Fruit fly (Drosophila melanogaster) whole organism, embryonic: ENCODE measurements around the gene CG31161.

Experiments
- B-H1 ChIP-seq: fragments of 200-800 bp; sonication (Bioruptor generic); IDR thresholded peaks from 3 replicates; pipeline ENCODE4 v1.3.6; 2022; ENCODE audit warnings: missing biosample characterization, missing genetic modification characterization
- Bdp1 ChIP-seq: fragments of 200-800 bp; sonication (Bioruptor generic); optimal IDR thresholded peaks from 3 replicates; lab custom pipeline; 2016; ENCODE audit warnings: missing biosample characterization, missing genetic modification characterization
- C15 ChIP-seq: fragments of 200-800 bp; sonication (Bioruptor generic); IDR thresholded peaks from 3 replicates; pipeline ENCODE4 v1.3.6; 2022; ENCODE audit warnings: missing biosample characterization, missing genetic modification characterization
- CG10366 ChIP-seq: fragments of 200-800 bp; sonication (Bioruptor generic); IDR thresholded peaks from 2 replicates; pipeline ENCODE4 v1.3.6; 2022; ENCODE audit warnings: missing biosample characterization, missing genetic modification characterization
- CG11695 ChIP-seq: fragments of 200-800 bp; sonication (Bioruptor generic); IDR thresholded peaks from 3 replicates; pipeline ENCODE4 v1.3.6; 2022; ENCODE audit warnings: missing biosample characterization, missing genetic modification characterization
- CG11696 ChIP-seq: fragments of 200-800 bp; sonication (Bioruptor generic); IDR thresholded peaks from 2 replicates; pipeline ENCODE4 v1.3.6; 2022; ENCODE audit warnings: missing biosample characterization, missing genetic modification characterization
- CG12071 ChIP-seq: fragments of 200-800 bp; sonication (Bioruptor generic); optimal IDR thresholded peaks from 3 replicates; lab custom pipeline; 2018; ENCODE audit warnings: missing biosample characterization, mild to moderate bottlenecking, missing genetic modification characterization
- CG13775 ChIP-seq: fragments of 200-800 bp; sonication (Bioruptor generic); optimal IDR thresholded peaks from 3 replicates; lab custom pipeline; 2017; ENCODE audit warnings: missing biosample characterization, mild to moderate bottlenecking, missing genetic modification characterization
- CG13894 ChIP-seq: fragments of 200-800 bp; sonication (Bioruptor generic); optimal IDR thresholded peaks from 3 replicates; lab custom pipeline; 2018; ENCODE audit warnings: missing biosample characterization, mild to moderate bottlenecking, missing genetic modification characterization, moderate library complexity
- CG1529 ChIP-seq: fragments of 200-800 bp; sonication (Bioruptor generic); optimal IDR thresholded peaks from 3 replicates; lab custom pipeline; 2018; ENCODE audit warnings: missing biosample characterization, missing genetic modification characterization
- CG1603 ChIP-seq: fragments of 200-800 bp; sonication (Bioruptor generic); optimal IDR thresholded peaks from 2 replicates; lab custom pipeline; 2019; ENCODE audit warnings: missing biosample characterization, mild to moderate bottlenecking, missing genetic modification characterization, moderate library complexity
- CG16815 ChIP-seq: fragments of 200-800 bp; sonication (Bioruptor generic); optimal IDR thresholded peaks from 3 replicates; lab custom pipeline; 2017; ENCODE audit warnings: missing biosample characterization, mild to moderate bottlenecking, missing genetic modification characterization
- CG17186 ChIP-seq: fragments of 200-800 bp; sonication (Bioruptor generic); optimal IDR thresholded peaks from 3 replicates; lab custom pipeline; 2017; ENCODE audit warnings: missing biosample characterization, missing genetic modification reagents, missing genetic modification characterization
- CG17385 ChIP-seq: fragments of 200-800 bp; sonication (Bioruptor generic); optimal IDR thresholded peaks from 3 replicates; lab custom pipeline; 2018; ENCODE audit warnings: missing biosample characterization, mild to moderate bottlenecking, missing genetic modification characterization
- CG17829 ChIP-seq: fragments of 200-800 bp; optimal IDR thresholded peaks from 2 replicates; lab custom pipeline; 2019; ENCODE audit warnings: missing biosample characterization, mild to moderate bottlenecking, missing genetic modification characterization, moderate library complexity
- CG34422 ChIP-seq: fragments of 200-800 bp; sonication (Bioruptor generic); IDR thresholded peaks from 3 replicates; pipeline ENCODE4 v1.3.6; 2022; ENCODE audit warnings: missing biosample characterization, missing genetic modification characterization
- CG3847 ChIP-seq: fragments of 200-800 bp; sonication (Bioruptor generic); IDR thresholded peaks from 2 replicates; pipeline ENCODE4 v1.3.6; 2022; ENCODE audit warnings: missing biosample characterization, missing genetic modification characterization
- CG4730 ChIP-seq: fragments of 200-800 bp; sonication (Bioruptor generic); IDR thresholded peaks from 2 replicates; pipeline ENCODE4 v1.3.6; 2022; ENCODE audit warnings: missing biosample characterization, missing genetic modification characterization
- CG6654 ChIP-seq: fragments of 200-800 bp; sonication (Bioruptor generic); optimal IDR thresholded peaks from 2 replicates; lab custom pipeline; 2017; ENCODE audit warnings: missing biosample characterization, mild to moderate bottlenecking, missing genetic modification characterization
- CG7372 ChIP-seq: fragments of 200-800 bp; sonication (Bioruptor generic); IDR thresholded peaks from 2 replicates; pipeline ENCODE4 v1.3.6; 2022; ENCODE audit warnings: missing biosample characterization, missing genetic modification characterization
- CG7556 ChIP-seq: fragments of 200-800 bp; sonication (Bioruptor generic); optimal IDR thresholded peaks from 2 replicates; lab custom pipeline; 2017; ENCODE audit warnings: missing biosample characterization, mild to moderate bottlenecking, missing genetic modification characterization
- CG7839 ChIP-seq: fragments of 200-800 bp; sonication (Bioruptor generic); optimal IDR thresholded peaks from 3 replicates; lab custom pipeline; 2018; ENCODE audit warnings: missing biosample characterization, mild to moderate bottlenecking, missing genetic modification characterization, moderate library complexity
- Dip2 ChIP-seq: fragments of 200-800 bp; sonication (Bioruptor generic); IDR thresholded peaks from 2 replicates; pipeline ENCODE4 v1.3.6; 2022; ENCODE audit warnings: missing biosample characterization, missing genetic modification characterization
- Gug ChIP-seq: fragments of 200-800 bp; sonication (Bioruptor generic); IDR thresholded peaks from 4 replicates; pipeline ENCODE4 v1.3.6; 2022; ENCODE audit warnings: missing biosample characterization, missing genetic modification characterization
- Lpt ChIP-seq: fragments of >200 bp; optimal IDR thresholded peaks from 2 replicates; lab custom pipeline; 2018; ENCODE audit warnings: missing biosample characterization, missing genetic modification characterization
- MBD-R2 ChIP-seq: fragments of 200-800 bp; sonication (Bioruptor generic); IDR thresholded peaks from 2 replicates; pipeline ENCODE4 v1.3.6; 2022; ENCODE audit warnings: missing biosample characterization, missing genetic modification characterization
- Nf-YB ChIP-seq: fragments of 200-800 bp; sonication (Bioruptor generic); optimal IDR thresholded peaks from 3 replicates; lab custom pipeline; 2019; ENCODE audit warnings: missing biosample characterization, mild to moderate bottlenecking, missing genetic modification characterization, moderate library complexity
- Ssrp ChIP-seq: fragments of 200-800 bp; sonication (Bioruptor generic); optimal IDR thresholded peaks from 2 replicates; lab custom pipeline; 2018; ENCODE audit warnings: missing biosample characterization, mild to moderate bottlenecking, missing genetic modification characterization, moderate library complexity
- Usf ChIP-seq: fragments of 200-800 bp; sonication (Bioruptor generic); optimal IDR thresholded peaks from 2 replicates; lab custom pipeline; 2017; ENCODE audit warnings: missing genotype, missing biosample characterization, missing genetic modification characterization
- YL-1 ChIP-seq: fragments of 200-800 bp; sonication (Bioruptor generic); optimal IDR thresholded peaks from 3 replicates; lab custom pipeline; 2017; ENCODE audit warnings: missing biosample characterization, mild to moderate bottlenecking, missing genetic modification characterization
- ara ChIP-seq: fragments of 200-800 bp; sonication (Bioruptor generic); IDR thresholded peaks from 2 replicates; pipeline ENCODE4 v1.3.6; 2022; ENCODE audit warnings: missing biosample characterization, missing genetic modification characterization
- btn ChIP-seq: fragments of 200-800 bp; sonication (Bioruptor generic); optimal IDR thresholded peaks from 2 replicates; lab custom pipeline; 2016; ENCODE audit warnings: missing biosample characterization, missing genetic modification characterization
- corto ChIP-seq: fragments of 200-800 bp; sonication (Bioruptor generic); optimal IDR thresholded peaks from 2 replicates; lab custom pipeline; 2016; ENCODE audit warnings: missing biosample characterization, mild to moderate bottlenecking, missing genetic modification characterization, moderate library complexity
- crol ChIP-seq: fragments of 200-800 bp; sonication (Bioruptor generic); IDR thresholded peaks from 2 replicates; pipeline ENCODE4 v1.3.6; 2022; ENCODE audit warnings: missing biosample characterization, missing genetic modification characterization
- dysf ChIP-seq: fragments of 200-800 bp; sonication (Bioruptor generic); IDR thresholded peaks from 3 replicates; pipeline ENCODE4 v1.3.6; 2022; ENCODE audit warnings: missing biosample characterization, missing genetic modification characterization
- en ChIP-seq: fragments of 200-800 bp; sonication (Bioruptor generic); optimal IDR thresholded peaks from 2 replicates; lab custom pipeline; 2016; ENCODE audit warnings: missing biosample characterization, missing genetic modification characterization
- gfzf ChIP-seq: fragments of 200-800 bp; sonication (Bioruptor generic); optimal IDR thresholded peaks from 2 replicates; lab custom pipeline; 2016; ENCODE audit warnings: missing biosample characterization, mild to moderate bottlenecking, missing genetic modification characterization, moderate library complexity
- gt ChIP-seq: fragments of 200-800 bp; sonication (Bioruptor generic); IDR thresholded peaks from 2 replicates; pipeline ENCODE4 v1.3.6; 2022; ENCODE audit warnings: missing biosample characterization, missing genetic modification characterization
- h ChIP-seq: fragments of >200 bp; optimal IDR thresholded peaks from 2 replicates; lab custom pipeline; 2017
- lilli ChIP-seq: fragments of 200-800 bp; sonication (Bioruptor generic); optimal IDR thresholded peaks from 3 replicates; lab custom pipeline; 2016; ENCODE audit warnings: missing biosample characterization, missing genetic modification characterization
- lov ChIP-seq, 2 experiments: fragments of 200-800 bp in 1 of 2; fragments of >200 bp in 1 of 2; sonication (Bioruptor generic) in 1 of 2; IDR thresholded peaks in 1 of 2; optimal IDR thresholded peaks in 1 of 2; 2 replicates in 1 of 2; 3 replicates in 1 of 2; pipeline versions ENCODE4 v1.3.6 to Lab custom; 2017 to 2022; ENCODE audit warnings: missing biosample characterization in 1 of 2, missing genetic modification characterization in 1 of 2
- mam ChIP-seq: fragments of 200-800 bp; sonication (Bioruptor generic); optimal IDR thresholded peaks from 3 replicates; lab custom pipeline; 2016; ENCODE audit warnings: missing biosample characterization, missing genetic modification characterization
- mld ChIP-seq: fragments of 200-800 bp; sonication (Bioruptor generic); IDR thresholded peaks from 3 replicates; pipeline ENCODE4 v1.3.6; 2022; ENCODE audit warnings: missing biosample characterization, missing genetic modification characterization; ENCODE audit not compliant: partially characterized antibody
- run ChIP-seq: fragments of 200-800 bp; sonication (Bioruptor generic); optimal IDR thresholded peaks from 3 replicates; lab custom pipeline; 2018; ENCODE audit warnings: missing biosample characterization, mild to moderate bottlenecking, missing genetic modification characterization
- schlank ChIP-seq: fragments of 200-800 bp; sonication (Bioruptor generic); optimal IDR thresholded peaks from 2 replicates; lab custom pipeline; 2018; ENCODE audit warnings: missing biosample characterization, mild to moderate bottlenecking, missing genetic modification characterization
- slbo ChIP-seq: fragments of 200-800 bp; sonication (Bioruptor generic); IDR thresholded peaks from 2 replicates; pipeline ENCODE4 v1.3.6; 2022; ENCODE audit warnings: missing biosample characterization, missing genetic modification characterization
- sqz ChIP-seq: fragments of 200-800 bp; sonication (Bioruptor generic); optimal IDR thresholded peaks from 3 replicates; lab custom pipeline; 2018; ENCODE audit warnings: missing biosample characterization, mild to moderate bottlenecking, missing genetic modification characterization
- sug ChIP-seq: fragments of 200-800 bp; optimal IDR thresholded peaks from 2 replicates; lab custom pipeline; 2019; ENCODE audit warnings: missing biosample characterization, mild to moderate bottlenecking, missing genetic modification characterization, moderate library complexity
- tll ChIP-seq, 2 experiments: fragments of 200-800 bp in 1 of 2; fragments of >200 bp in 1 of 2; sonication (Bioruptor generic) in 1 of 2; optimal IDR thresholded peaks; 2 replicates each; lab custom pipeline; 2017 to 2019; ENCODE audit warnings: missing biosample characterization in 2 of 2, missing genetic modification characterization in 2 of 2, mild to moderate bottlenecking in 1 of 2, moderate library complexity in 1 of 2
- twi ChIP-seq: fragments of 200-800 bp; optimal IDR thresholded peaks from 2 replicates; lab custom pipeline; 2019; ENCODE audit warnings: missing biosample characterization, mild to moderate bottlenecking, missing genetic modification characterization, moderate library complexity

The CG31161 gene

dm6 chr3R:22625514-22626333 is 9.4 kb downstream of the CG31161 start (continued):
- TF ChIP-seq CG6654 (GFP tag; lab: Kevin White, UChicago) (no peak), tll (GFP tag; optimal IDR thresholded peaks at IDR 0.05; lab: Kevin White, UChicago) (no peak), ara (GFP tag; lab: Robert Waterston, UW) (no peak), schlank (tag; lab: Kevin White, UChicago) (no peak), Bdp1 (GFP tag; lab: Kevin White, UChicago) (no peak), B-H1 (no peak), CG13894 (no peak), C15 (GFP tag; lab: Robert Waterston, UW) (no peak), run (tag; lab: Kevin White, UChicago) (no peak), btn (no peak), CG16815 (GFP tag; lab: Kevin White, UChicago) (peak; percentile 19), CG17385 (GFP tag; lab: Kevin White, UChicago) (peak; percentile 22), lov (optimal IDR thresholded peaks at IDR 0.05; lab: Kevin White, UChicago) (no peak), lov (GFP tag; IDR thresholded peaks at IDR 0.05; lab: Robert Waterston, UW) (no peak), CG1603 (tag; lab: Kevin White, UChicago) (peak; percentile 23), CG10366 (GFP tag; lab: Robert Waterston, UW) (no peak), YL-1 (no peak), Lpt (GFP tag; lab: Kevin White, UChicago) (no peak), CG17186 (no peak), corto (GFP tag; lab: Kevin White, UChicago) (peak; percentile 30), dysf (GFP tag; lab: Robert Waterston, UW) (no peak), sqz (GFP tag; lab: Kevin White, UChicago) (no peak), twi (tag; lab: Kevin White, UChicago) (peak; percentile 4), CG13775 (peak; percentile 54), slbo (GFP tag; lab: Robert Waterston, UW) (no peak), Ssrp (peak; percentile 47), gfzf (no peak), CG11695 (peak; percentile 52), CG7839 (tag; lab: Kevin White, UChicago) (peak; percentile 65), Gug (GFP tag; lab: Robert Waterston, UW) (no peak), Nf-YB (GFP tag; lab: Kevin White, UChicago) (peak; percentile 32), sug (tag; lab: Kevin White, UChicago) (no peak), CG7556 (GFP tag; lab: Kevin White, UChicago) (peak; percentile 65), CG34422 (GFP tag; lab: Robert Waterston, UW) (no peak), CG12071 (GFP tag; lab: Kevin White, UChicago) (no peak), Usf (peak; percentile 14), gt (GFP tag; lab: Robert Waterston, UW) (no peak), en (GFP tag; lab: Kevin White, UChicago) (no peak), CG4730 (GFP tag; lab: Robert Waterston, UW) (no peak), crol (GFP tag; lab: Robert Waterston, UW) (peak; percentile 70), CG7372 (no peak), Dip2 (GFP tag; lab: Robert Waterston, UW) (no peak), CG17829 (peak; percentile 25), CG1529 (GFP tag; lab: Kevin White, UChicago) (peak; percentile 40), CG11696 (peak; percentile 70), lilli (GFP tag; lab: Kevin White, UChicago) (peak; percentile 24), h (lab: Kevin White, UChicago) (no peak), mld (GFP tag; lab: Robert Waterston, UW) (no peak), CG3847 (GFP tag; lab: Robert Waterston, UW) (0 out of 2 replicates have a peak, but pooled peaks have one; percentile 14), MBD-R2 (GFP tag; lab: Robert Waterston, UW) (no peak), mam (GFP tag; lab: Kevin White, UChicago) (no peak)
